Worm (Caenorhabditis elegans) whole organism, L1 larva: Measurements from ENCODE around the gene emre-1.

Experiments
- aly-2 ChIP-seq: fragments of 150-350 bp; optimal IDR thresholded peaks from 2 replicates; lab custom pipeline; 2014; ENCODE audit warnings: missing biosample characterization, missing genetic modification characterization
- fos-1 ChIP-seq: fragments of 150-350 bp; optimal IDR thresholded peaks from 2 replicates; lab custom pipeline; 2014; ENCODE audit warnings: missing biosample characterization, missing genetic modification characterization
- hlh-17 ChIP-seq: fragments of 200-800 bp; sonication (Bioruptor generic); optimal IDR thresholded peaks from 2 replicates; lab custom pipeline; 2018; ENCODE audit warnings: missing genetic modification characterization, mild to moderate bottlenecking, missing compliant biosample characterization, moderate library complexity, borderline replicate concordance
- skn-1 ChIP-seq: fragments of 150-350 bp; optimal IDR thresholded peaks from 2 replicates; lab custom pipeline; 2014; ENCODE audit warnings: missing biosample characterization, missing genetic modification characterization
- ztf-4 ChIP-seq: fragments of 150-350 bp; optimal IDR thresholded peaks from 2 replicates; lab custom pipeline; 2014; ENCODE audit warnings: missing biosample characterization, missing genetic modification characterization

DNA sequence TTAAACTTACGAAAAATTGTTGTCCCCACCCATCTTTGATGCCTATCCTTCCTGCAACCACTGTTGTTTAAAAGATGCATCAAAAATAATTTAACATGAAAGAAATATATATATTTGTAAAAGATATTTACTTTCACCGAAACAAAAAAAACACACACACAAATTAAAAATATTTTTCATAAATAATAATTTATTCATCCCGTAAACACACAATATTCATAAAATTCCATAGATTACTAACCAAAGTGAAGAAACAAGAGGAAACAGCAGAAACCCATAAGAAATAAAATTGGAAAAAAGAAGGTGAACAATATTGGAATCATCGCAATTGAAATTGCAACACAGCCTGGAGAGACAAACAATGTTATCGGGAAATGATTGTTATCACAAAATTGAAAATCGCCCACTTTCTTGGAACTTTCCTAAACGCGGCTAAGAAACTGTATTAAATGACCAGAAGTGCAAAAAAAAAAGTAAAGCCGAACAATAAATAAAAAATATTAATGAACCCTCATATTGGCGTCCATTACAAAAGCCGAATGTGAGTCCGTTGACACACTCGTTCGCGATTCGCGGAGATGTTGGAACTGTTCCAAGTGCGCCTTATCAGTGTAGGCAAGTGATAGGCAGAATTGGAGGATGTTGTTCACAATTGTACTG is 24.5 kb downstream of the emre-1 start, which contains the start of gene slc-25A18.1:
- TF ChIP-seq fos-1 (tag; lab: Kevin White, UChicago) = no peak
- TF ChIP-seq skn-1 (tag; lab: Kevin White, UChicago) = no peak
- TF ChIP-seq ztf-4 (tag; lab: Kevin White, UChicago) = no peak
- TF ChIP-seq aly-2 (tag; lab: Kevin White, UChicago) = no peak
- TF ChIP-seq hlh-17 (GFP tag; lab: Kevin White, UChicago) = no peak
